Fruit fly (Drosophila melanogaster) S2 (cell line): ENCODE data around the gene NANS.

Experiments used
- CG8478 ChIP-seq: fragments of >200 bp; optimal IDR thresholded peaks from 2 replicates; lab custom pipeline; 2018
- CTCF ChIP-seq, 2 experiments: fragments of >200 bp; optimal IDR thresholded peaks; 2 replicates each; lab custom pipeline; 2018

dm6 chr3R:12433764-12434163, 7.4 kb downstream of the NANS start, which contains the start of the genes Aos1 and Srlp:
- TF ChIP-seq CG8478 (lab: Kevin White, UChicago) (no peak), CTCF (optimal IDR thresholded peaks at IDR 0.05; lab: Kevin White, UChicago) (no peak)
